Worm (Caenorhabditis elegans): ENCODE results near the gene spl-2.

- TF ChIP-seq F52B5.7 (tag; optimal IDR thresholded peaks at IDR 0.05) (no peak), hlh-26 (GFP tag; conservative IDR thresholded peaks at IDR 0.05) (no peak), ama-1 (optimal IDR thresholded peaks at IDR 0.05) (no peak), ama-1 (GFP tag; optimal IDR thresholded peaks at IDR 0.05) (no peak), F49E8.2 (tag; optimal IDR thresholded peaks at IDR 0.05; ENCODE audit: insufficient read depth) (no peak)
Observed at ce11 chrV:9186028-9186427, 39.3 kb upstream of the spl-2 start.
